5 worm cellular contexts compared by ENCODE assay signal in genomic region chrII:7666967-7667366, ce11.
A peak's percentile ranks its signal among the peaks of the same experiment; 100 is the strongest.
TF ChIP-seq lines count a peak whose summit lies in the region.

Gene lir-2, plus strand, starts transcription at chrII:7667267.

TF ChIP-seq in whole organism, L2 larva, 48 proteins besides CTCF, POLR2A, EP300 and RAD21:
- TF ChIP-seq ama-1 (optimal IDR thresholded peaks at IDR 0.05; lab: Kevin White, UChicago) (no peak), nhr-25 (tag; optimal IDR thresholded peaks at IDR 0.05; lab: Kevin White, UChicago) (peak; percentile 3), lsy-2 (tag; optimal IDR thresholded peaks at IDR 0.05; lab: Kevin White, UChicago) (no peak), mab-5 (tag; optimal IDR thresholded peaks at IDR 0.05; lab: Kevin White, UChicago) (no peak)
TF ChIP-seq in whole organism, L2 larva: peak in this region for 1.

TF ChIP-seq in whole organism, L3 larva, 47 proteins besides CTCF, POLR2A, EP300 and RAD21:
- TF ChIP-seq ceh-28 (tag; optimal IDR thresholded peaks at IDR 0.05; lab: Kevin White, UChicago) = no peak
- peak; percentile 66 for TF ChIP-seq nhr-25 (tag; optimal IDR thresholded peaks at IDR 0.05; lab: Kevin White, UChicago)

TF ChIP-seq in whole organism, L4 larva, 104 proteins besides CTCF, POLR2A, EP300 and RAD21:
- TF ChIP-seq zip-11 (GFP tag; IDR thresholded peaks at IDR 0.05; lab: Robert Waterston, UW) (no peak), ctbp-1 (GFP tag; IDR thresholded peaks at IDR 0.05; lab: Robert Waterston, UW) (no peak), T20F7.1 (GFP tag; optimal IDR thresholded peaks at IDR 0.05; lab: Kevin White, UChicago) (no peak), mep-1 (tag; optimal IDR thresholded peaks at IDR 0.05; lab: Kevin White, UChicago) (peak; percentile 17), hlh-30 (tag; optimal IDR thresholded peaks at IDR 0.05; lab: Kevin White, UChicago; ENCODE audit: insufficient read depth) (peak; percentile 17)

TF ChIP-seq in whole organism, early embryonic, 17 proteins besides CTCF, POLR2A, EP300 and RAD21:
- no peak for TF ChIP-seq ets-7 (tag; optimal IDR thresholded peaks at IDR 0.05; lab: Kevin White, UChicago)
- TF ChIP-seq sea-1 (GFP tag; conservative IDR thresholded peaks at IDR 0.05; lab: Robert Waterston, UW) = no peak
- TF ChIP-seq aly-1 (tag; optimal IDR thresholded peaks at IDR 0.05; lab: Kevin White, UChicago) = no peak
- no peak for TF ChIP-seq hmg-4 (GFP tag; optimal IDR thresholded peaks at IDR 0.05; lab: Kevin White, UChicago)
- TF ChIP-seq F13C5.2 (tag; optimal IDR thresholded peaks at IDR 0.05; lab: Kevin White, UChicago) = peak; percentile 7
- TF ChIP-seq ceh-13 (GFP tag; optimal IDR thresholded peaks at IDR 0.05; lab: Kevin White, UChicago) = no peak
- no peak for TF ChIP-seq B0310.2 (tag; optimal IDR thresholded peaks at IDR 0.05; lab: Kevin White, UChicago)
- no peak for TF ChIP-seq hmbx-1 (tag; optimal IDR thresholded peaks at IDR 0.05; lab: Kevin White, UChicago)
- TF ChIP-seq pes-1 (GFP tag; IDR thresholded peaks at IDR 0.05; lab: Robert Waterston, UW) = peak; percentile 8; the same call in 1 of the 2 replicates
- no peak for TF ChIP-seq scrt-1 (GFP tag; IDR thresholded peaks at IDR 0.05; lab: Robert Waterston, UW)
- TF ChIP-seq tbx-11 (GFP tag; IDR thresholded peaks at IDR 0.05; lab: Robert Waterston, UW) = no peak
- no peak for TF ChIP-seq flt-1 (GFP tag; IDR thresholded peaks at IDR 0.05; lab: Robert Waterston, UW)
- no peak for TF ChIP-seq ama-1 (optimal IDR thresholded peaks at IDR 0.05; lab: Kevin White, UChicago)
- TF ChIP-seq hnd-1 (tag; optimal IDR thresholded peaks at IDR 0.05; lab: Kevin White, UChicago) = no peak
- TF ChIP-seq tbx-37 (GFP tag; conservative IDR thresholded peaks at IDR 0.05; lab: Robert Waterston, UW) = no peak

TF ChIP-seq in whole organism, young adult, 124 proteins besides CTCF, POLR2A, EP300 and RAD21:
- TF ChIP-seq unc-130 (GFP tag; optimal IDR thresholded peaks at IDR 0.05; lab: Kevin White, UChicago) = no peak
- TF ChIP-seq K11D2.4 (GFP tag; IDR thresholded peaks at IDR 0.05; lab: Robert Waterston, UW) = no peak
- TF ChIP-seq madf-3 (GFP tag; IDR thresholded peaks at IDR 0.05; lab: Robert Waterston, UW) = 0 out of 2 replicates have a peak, but pooled peaks have one; percentile 28
- TF ChIP-seq D2030.7 (GFP tag; IDR thresholded peaks at IDR 0.05; lab: Robert Waterston, UW) = no peak
- no peak for TF ChIP-seq Y53G8AR.9 (GFP tag; conservative IDR thresholded peaks at IDR 0.05; lab: Robert Waterston, UW)
- no peak for TF ChIP-seq nhr-90 (tag; optimal IDR thresholded peaks at IDR 0.05; lab: Kevin White, UChicago)
- no peak for TF ChIP-seq let-607 (tag; optimal IDR thresholded peaks at IDR 0.05; lab: Kevin White, UChicago)
- no peak for TF ChIP-seq ztf-28 (GFP tag; IDR thresholded peaks at IDR 0.05; lab: Robert Waterston, UW)
- TF ChIP-seq B0035.1 (tag; optimal IDR thresholded peaks at IDR 0.05; lab: Kevin White, UChicago) = no peak
- TF ChIP-seq snpc-4 (GFP tag; optimal IDR thresholded peaks at IDR 0.05; lab: Kevin White, UChicago) = no peak
- TF ChIP-seq snpc-4 (tag; optimal IDR thresholded peaks at IDR 0.05; lab: Kevin White, UChicago) = no peak
- TF ChIP-seq dpff-1 (tag; optimal IDR thresholded peaks at IDR 0.05; lab: Kevin White, UChicago) = no peak
- no peak for TF ChIP-seq nfya-1 (tag; optimal IDR thresholded peaks at IDR 0.05; lab: Kevin White, UChicago; ENCODE audit: borderline replicate concordance, insufficient read depth)
- TF ChIP-seq akir-1 (GFP tag; optimal IDR thresholded peaks at IDR 0.05; lab: Kevin White, UChicago) = no peak
- no peak for TF ChIP-seq ztf-22 (GFP tag; optimal IDR thresholded peaks at IDR 0.05; lab: Kevin White, UChicago)
- TF ChIP-seq fkh-3 (tag; optimal IDR thresholded peaks at IDR 0.05; lab: Kevin White, UChicago) = no peak
- no peak for TF ChIP-seq tbp1 (GFP tag; optimal IDR thresholded peaks at IDR 0.05; lab: Kevin White, UChicago)
- TF ChIP-seq F10E7.11 (tag; optimal IDR thresholded peaks at IDR 0.05; lab: Kevin White, UChicago) = no peak
- no peak for TF ChIP-seq die-1 (tag; optimal IDR thresholded peaks at IDR 0.05; lab: Kevin White, UChicago)
- no peak for TF ChIP-seq unc-62 (GFP tag; optimal IDR thresholded peaks at IDR 0.05; lab: Kevin White, UChicago)
- peak; percentile 10 for TF ChIP-seq hrde-1 (tag; optimal IDR thresholded peaks at IDR 0.05; lab: Kevin White, UChicago; ENCODE audit: borderline replicate concordance)
- no peak for TF ChIP-seq chd-7 (tag; optimal IDR thresholded peaks at IDR 0.05; lab: Kevin White, UChicago)
- no peak for TF ChIP-seq ceh-100 (GFP tag; IDR thresholded peaks at IDR 0.05; lab: Robert Waterston, UW)
- TF ChIP-seq nfya-2 (GFP tag; IDR thresholded peaks at IDR 0.05; lab: Robert Waterston, UW) = no peak
- no peak for TF ChIP-seq B0019.2 (GFP tag; conservative IDR thresholded peaks at IDR 0.05; lab: Robert Waterston, UW)
- peak; percentile 10 for TF ChIP-seq ceh-27 (GFP tag; optimal IDR thresholded peaks at IDR 0.05; lab: Kevin White, UChicago)
- no peak for TF ChIP-seq cebp-1 (GFP tag; IDR thresholded peaks at IDR 0.05; lab: Robert Waterston, UW)
- peak; percentile 20 for TF ChIP-seq cebp-1 (tag; optimal IDR thresholded peaks at IDR 0.05; lab: Kevin White, UChicago)
- no peak for TF ChIP-seq ets-4 (GFP tag; optimal IDR thresholded peaks at IDR 0.05; lab: Kevin White, UChicago)
- no peak for TF ChIP-seq xnd-1 (tag; optimal IDR thresholded peaks at IDR 0.05; lab: Kevin White, UChicago)
- no peak for TF ChIP-seq rpc-1 (optimal IDR thresholded peaks at IDR 0.05; lab: Kevin White, UChicago)
- no peak for TF ChIP-seq rpc-1 (tag; optimal IDR thresholded peaks at IDR 0.05; lab: Kevin White, UChicago)
- TF ChIP-seq madf-6 (GFP tag; IDR thresholded peaks at IDR 0.05; lab: Robert Waterston, UW) = 0 out of 2 replicates have a peak, but pooled peaks have one; percentile 19
- no peak for TF ChIP-seq lsl-1 (GFP tag; optimal IDR thresholded peaks at IDR 0.05; lab: Kevin White, UChicago)
- TF ChIP-seq C17E4.6 (GFP tag; IDR thresholded peaks at IDR 0.05; lab: Robert Waterston, UW) = no peak
- TF ChIP-seq ceh-40 (GFP tag; IDR thresholded peaks at IDR 0.05; lab: Robert Waterston, UW) = no peak
- TF ChIP-seq lin-26 (GFP tag; IDR thresholded peaks at IDR 0.05; lab: Robert Waterston, UW) = no peak
- no peak for TF ChIP-seq ztf-26 (tag; optimal IDR thresholded peaks at IDR 0.05; lab: Kevin White, UChicago)
- TF ChIP-seq egl-18 (GFP tag; IDR thresholded peaks at IDR 0.05; lab: Robert Waterston, UW) = no peak
- peak; percentile 29; the same call in 1 of the 2 replicates for TF ChIP-seq hmg-1.2 (GFP tag; IDR thresholded peaks at IDR 0.05; lab: Robert Waterston, UW)
- no peak for TF ChIP-seq K12H6.12 (tag; optimal IDR thresholded peaks at IDR 0.05; lab: Kevin White, UChicago)
- TF ChIP-seq mcd-1 (GFP tag; IDR thresholded peaks at IDR 0.05; lab: Robert Waterston, UW) = no peak
- no peak for TF ChIP-seq rec-8 (tag; optimal IDR thresholded peaks at IDR 0.05; lab: Kevin White, UChicago)
- no peak for TF ChIP-seq ceh-79 (tag; optimal IDR thresholded peaks at IDR 0.05; lab: Kevin White, UChicago)
- no peak for TF ChIP-seq F33H1.4 (GFP tag; IDR thresholded peaks at IDR 0.05; lab: Robert Waterston, UW)
- no peak for TF ChIP-seq tbx-9 (tag; optimal IDR thresholded peaks at IDR 0.05; lab: Kevin White, UChicago; ENCODE audit: borderline replicate concordance)
- TF ChIP-seq hmg-20 (GFP tag; IDR thresholded peaks at IDR 0.05; lab: Robert Waterston, UW) = no peak
- TF ChIP-seq hlh-12 (tag; optimal IDR thresholded peaks at IDR 0.05; lab: Kevin White, UChicago) = no peak
- TF ChIP-seq ZK185.1 (tag; optimal IDR thresholded peaks at IDR 0.05; lab: Kevin White, UChicago; ENCODE audit: poor library complexity, severe bottlenecking) = no peak
- peak; percentile 21; the same call in 1 of the 2 replicates for TF ChIP-seq rcor-1 (GFP tag; IDR thresholded peaks at IDR 0.05; lab: Robert Waterston, UW)
- TF ChIP-seq Y95B8A.8 (GFP tag; IDR thresholded peaks at IDR 0.05; lab: Robert Waterston, UW) = no peak
- TF ChIP-seq zfh-2 (GFP tag; conservative IDR thresholded peaks at IDR 0.05; lab: Robert Waterston, UW) = 0 out of 2 replicates have a peak, but pooled peaks have one; percentile 22
- no peak for TF ChIP-seq ama-1 (optimal IDR thresholded peaks at IDR 0.05; lab: Kevin White, UChicago)
- no peak for TF ChIP-seq ama-1 (GFP tag; optimal IDR thresholded peaks at IDR 0.05; lab: Kevin White, UChicago)
- TF ChIP-seq athp-1 (tag; optimal IDR thresholded peaks at IDR 0.05; lab: Kevin White, UChicago) = no peak
